Worm (Caenorhabditis elegans) whole organism, late embryonic: ENCODE measurements around the gene T27E4.1.

ENCODE experiments used
- C08G9.2 ChIP-seq: sonication (generic microtip); optimal IDR thresholded peaks from 2 replicates; lab custom pipeline; 2016; ENCODE audit warnings: mild to moderate bottlenecking, missing genetic modification characterization, moderate library complexity, missing compliant biosample characterization
- ceh-2 ChIP-seq: sonication (generic microtip); optimal IDR thresholded peaks from 2 replicates; lab custom pipeline; 2016; ENCODE audit warnings: missing genotype, missing genetic modification characterization, missing compliant biosample characterization
- ceh-24 ChIP-seq: sonication (generic microtip); optimal IDR thresholded peaks from 2 replicates; lab custom pipeline; 2016; ENCODE audit warnings: mild to moderate bottlenecking, missing genetic modification characterization, missing compliant biosample characterization
- dve-1 ChIP-seq: sonication (generic microtip); optimal IDR thresholded peaks from 2 replicates; lab custom pipeline; 2017; ENCODE audit warnings: antibody characterized with exemption, mild to moderate bottlenecking, missing genetic modification characterization, missing compliant biosample characterization
- elt-4 ChIP-seq: sonication (generic microtip); optimal IDR thresholded peaks from 2 replicates; lab custom pipeline; 2016; ENCODE audit warnings: missing genetic modification characterization, missing compliant biosample characterization
- fkh-10 ChIP-seq: fragments of 150-350 bp; optimal IDR thresholded peaks from 2 replicates; lab custom pipeline; 2014; ENCODE audit warnings: missing biosample characterization, missing genetic modification reagents, missing genetic modification characterization
- nfya-1 ChIP-seq: sonication (generic microtip); optimal IDR thresholded peaks from 2 replicates; lab custom pipeline; 2017; ENCODE audit warnings: missing genetic modification characterization, mild to moderate bottlenecking, missing compliant biosample characterization, antibody characterized with exemption, moderate library complexity
- pha-4 ChIP-seq: fragments of 150-350 bp; optimal IDR thresholded peaks from 2 replicates; lab custom pipeline; 2018; ENCODE audit warnings: missing biosample characterization, missing genetic modification reagents, missing genetic modification characterization
- sox-2 ChIP-seq: fragments of 200-800 bp; sonication (Bioruptor generic); IDR thresholded peaks from 2 replicates; pipeline ENCODE4 v1.3.6; 2022; ENCODE audit warnings: missing genetic modification reagents, missing genetic modification characterization, missing compliant biosample characterization
- unc-42 ChIP-seq: sonication (generic microtip); optimal IDR thresholded peaks from 2 replicates; lab custom pipeline; 2016; ENCODE audit warnings: missing genotype, missing genetic modification characterization, missing compliant biosample characterization
- unc-86 ChIP-seq: sonication (generic microtip); optimal IDR thresholded peaks from 2 replicates; lab custom pipeline; 2016; ENCODE audit warnings: missing genetic modification characterization, missing compliant biosample characterization

DNA sequence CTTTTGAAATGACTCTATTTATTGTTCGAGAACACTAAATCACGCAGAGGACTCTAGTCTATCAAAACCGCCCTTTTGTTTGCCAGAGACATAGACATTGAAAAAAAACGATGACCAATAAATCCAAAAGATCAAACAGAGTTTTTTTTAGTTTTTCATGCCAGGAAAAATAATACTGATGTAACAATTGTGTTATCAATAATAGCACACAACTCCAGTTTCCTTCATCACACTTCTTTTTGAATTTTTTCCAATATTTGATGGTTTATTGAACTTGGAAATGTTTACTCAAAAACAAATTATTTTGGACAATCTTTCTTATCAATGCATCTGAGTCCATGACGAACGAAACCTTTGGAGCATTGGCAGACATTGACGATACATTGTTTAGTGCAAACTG is 38.2 kb upstream of the T27E4.1 start, which contains the start of gene C25E10.8:
- TF ChIP-seq sox-2 (GFP tag; lab: Robert Waterston, UW), result no peak
- TF ChIP-seq ceh-2 (tag; lab: Kevin White, UChicago), result no peak
- TF ChIP-seq C08G9.2, result no peak
- TF ChIP-seq fkh-10 (GFP tag; lab: Kevin White, UChicago), result no peak
- TF ChIP-seq dve-1, result no peak
- TF ChIP-seq nfya-1, result no peak
- TF ChIP-seq pha-4 (tag; lab: Kevin White, UChicago), result no peak
- TF ChIP-seq unc-42 (tag; lab: Kevin White, UChicago), result no peak
- no peak for TF ChIP-seq unc-86 (tag; lab: Kevin White, UChicago)
- no peak for TF ChIP-seq ceh-24 (tag; lab: Kevin White, UChicago)
- TF ChIP-seq elt-4, result no peak
